Fruit fly (Drosophila melanogaster): ENCODE results near the gene CG14086.

DNA sequence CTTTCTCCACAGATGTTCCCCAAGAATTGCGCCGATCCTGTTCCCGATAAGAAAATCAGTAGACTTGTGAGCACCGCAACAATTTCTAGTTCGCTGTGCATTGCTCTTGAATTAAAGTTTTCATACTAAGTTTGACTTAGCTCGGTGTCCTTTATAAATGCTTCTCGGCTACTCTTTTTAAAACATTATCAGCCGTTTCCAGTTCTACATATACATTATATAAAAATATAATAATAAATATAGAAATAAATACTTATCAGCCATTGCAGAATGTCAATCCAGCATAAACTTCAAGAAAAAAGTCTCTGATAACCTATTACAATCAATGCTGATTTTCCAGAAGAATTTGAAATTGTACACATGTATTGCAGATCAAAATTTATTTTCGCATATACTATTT lies 5.0 kb upstream of the CG14086 start, which contains the start of gene CG14088:
- TF ChIP-seq CG11617 (GFP tag; optimal IDR thresholded peaks at IDR 0.05) (no peak), ovo (GFP tag; optimal IDR thresholded peaks at IDR 0.05) (no peak), CG1620 (GFP tag; optimal IDR thresholded peaks at IDR 0.05) (no peak), kay (GFP tag; ENCODE audit: borderline replicate concordance) (no peak), CG33017 (tag; optimal IDR thresholded peaks at IDR 0.05) (no peak), toe (GFP tag; optimal IDR thresholded peaks at IDR 0.05) (no peak), tj (GFP tag; optimal IDR thresholded peaks at IDR 0.05) (no peak), CG7045 (GFP tag; optimal IDR thresholded peaks at IDR 0.05) (no peak), CG5204 (GFP tag; optimal IDR thresholded peaks at IDR 0.05) (no peak), pad (GFP tag; optimal IDR thresholded peaks at IDR 0.05) (no peak), cic (GFP tag; optimal IDR thresholded peaks at IDR 0.05) (no peak), CG14711 (tag; optimal IDR thresholded peaks at IDR 0.05) (no peak), Hr96 (GFP tag; optimal IDR thresholded peaks at IDR 0.05) (no peak), CG12768 (GFP tag; optimal IDR thresholded peaks at IDR 0.05) (no peak)

Data from whole organism, adult.